Worm (Caenorhabditis elegans) whole organism, L3 larva: ENCODE data around the gene sbt-1.

ENCODE experiments used
- ceh-82 ChIP-seq: fragments of 150-350 bp; optimal IDR thresholded peaks from 2 replicates; lab custom pipeline; 2014; ENCODE audit warnings: missing biosample characterization, missing genetic modification characterization
- lin-15B ChIP-seq: fragments of 150-350 bp; optimal IDR thresholded peaks from 2 replicates; lab custom pipeline; 2014; ENCODE audit warnings: missing biosample characterization, missing genetic modification characterization
- nhr-11 ChIP-seq: fragments of 150-350 bp; optimal IDR thresholded peaks from 2 replicates; lab custom pipeline; 2014; ENCODE audit warnings: missing biosample characterization, missing genetic modification characterization
- pqm-1 ChIP-seq: fragments of 150-350 bp; optimal IDR thresholded peaks from 2 replicates; lab custom pipeline; 2017; ENCODE audit warnings: missing biosample characterization, missing genetic modification characterization, inconsistent platforms
- snpc-4 ChIP-seq: fragments of 150-350 bp; optimal IDR thresholded peaks from 2 replicates; lab custom pipeline; 2014; ENCODE audit warnings: missing biosample characterization, missing genetic modification characterization

DNA sequence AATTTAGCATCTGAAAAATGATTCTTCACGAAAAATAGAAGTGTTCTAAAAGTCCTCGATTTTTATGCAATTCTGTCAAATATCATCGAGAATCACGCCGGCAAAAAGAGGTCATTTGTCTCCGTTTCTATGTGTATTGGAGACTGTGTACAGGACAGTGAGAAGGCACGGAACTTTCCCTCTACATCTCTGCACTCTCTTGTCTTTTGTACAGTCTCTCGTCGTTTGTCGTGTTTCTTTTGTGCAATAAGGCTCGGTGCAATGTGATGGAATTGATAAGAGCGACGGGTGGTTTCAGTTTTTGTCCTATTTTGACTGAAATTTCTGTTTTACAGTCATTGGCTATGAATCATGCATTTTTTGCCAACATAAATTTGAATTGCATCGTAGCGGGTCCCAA is 3.2 kb upstream of the sbt-1 start:
- TF ChIP-seq pqm-1 (tag; lab: Kevin White, UChicago) (peak; percentile 75), nhr-11 (tag; lab: Kevin White, UChicago) (no peak), snpc-4 (no peak), ceh-82 (tag; lab: Kevin White, UChicago) (no peak), lin-15B (tag; lab: Kevin White, UChicago) (no peak)
